Fruit fly (Drosophila melanogaster) whole organism, wandering third instar larva: Measurements from ENCODE around the gene ZnT86D.

Experiments
- psq ChIP-seq: fragments of 200-800 bp; sonication (Bioruptor generic); optimal IDR thresholded peaks from 3 replicates; lab custom pipeline; 2017; ENCODE audit warnings: missing biosample characterization, mild to moderate bottlenecking, missing genetic modification characterization, moderate library complexity
- rgr ChIP-seq: fragments of 200-800 bp; sonication (Bioruptor generic); optimal IDR thresholded peaks from 3 replicates; lab custom pipeline; 2016; ENCODE audit warnings: missing biosample characterization, mild to moderate bottlenecking, missing genetic modification characterization
- woc ChIP-seq: sonication (Bioruptor generic); optimal IDR thresholded peaks from 2 replicates; lab custom pipeline; 2016; ENCODE audit warnings: missing biosample characterization, mild to moderate bottlenecking, missing genetic modification characterization

DNA sequence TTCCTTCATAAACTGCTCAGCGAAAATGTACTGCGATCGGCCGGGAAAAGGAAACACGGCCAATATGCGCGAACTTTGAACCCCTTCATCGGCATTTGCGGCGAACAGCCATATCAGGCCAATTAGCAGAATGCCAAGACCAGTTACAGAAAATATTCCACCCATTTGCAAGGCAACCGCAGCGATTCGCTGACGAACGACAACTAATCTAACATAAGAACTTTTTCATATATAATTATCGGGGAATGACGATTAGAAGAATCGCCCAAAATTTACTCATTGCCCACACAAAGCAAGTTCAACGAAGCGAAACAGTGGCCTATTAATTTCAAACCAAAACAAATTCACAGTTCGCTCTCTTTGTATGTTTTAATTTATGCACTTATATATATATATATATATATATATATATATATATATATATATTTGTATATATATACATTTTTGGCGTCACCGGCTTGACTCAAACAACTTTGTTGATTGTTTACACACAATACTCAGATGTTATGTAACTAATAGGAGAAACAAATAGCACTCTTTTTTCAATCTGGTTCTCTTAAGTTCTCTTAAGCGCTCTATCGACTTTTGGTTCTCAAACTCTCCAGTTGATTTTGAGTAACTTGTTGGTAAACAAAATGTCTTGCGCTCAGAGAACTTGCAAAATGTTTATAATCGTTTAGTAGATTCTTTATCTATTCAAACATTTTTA, 41.7 kb downstream of the ZnT86D start, which contains the start of gene Ugt35A1:
- no peak for TF ChIP-seq rgr
- no peak for TF ChIP-seq psq
- no peak for TF ChIP-seq woc
